Worm (Caenorhabditis elegans) whole organism, early embryonic: ENCODE results near the gene chil-23.

ENCODE experiments used
- B0310.2 ChIP-seq: sonication (generic microtip); optimal IDR thresholded peaks from 2 replicates; lab custom pipeline; 2016; ENCODE audit warnings: mild to moderate bottlenecking, missing genetic modification characterization, missing compliant biosample characterization
- F13C5.2 ChIP-seq: sonication (generic microtip); optimal IDR thresholded peaks from 2 replicates; lab custom pipeline; 2017; ENCODE audit warnings: mild to moderate bottlenecking, missing genetic modification characterization, inconsistent platforms, missing compliant biosample characterization
- aly-1 ChIP-seq: sonication (generic microtip); optimal IDR thresholded peaks from 2 replicates; lab custom pipeline; 2016; ENCODE audit warnings: missing genetic modification characterization, missing compliant biosample characterization
- ama-1 ChIP-seq: fragments of 150-350 bp; optimal IDR thresholded peaks from 2 replicates; lab custom pipeline; 2014
- ceh-13 ChIP-seq: fragments of 200-800 bp; sonication (Bioruptor generic); optimal IDR thresholded peaks from 2 replicates; lab custom pipeline; 2018; ENCODE audit warnings: mild to moderate bottlenecking, missing genetic modification characterization, missing compliant biosample characterization
- ceh-36 ChIP-seq: sonication (generic microtip); optimal IDR thresholded peaks from 2 replicates; lab custom pipeline; 2016; ENCODE audit warnings: missing genetic modification characterization, inconsistent platforms, missing compliant biosample characterization
- ets-7 ChIP-seq: sonication (generic microtip); optimal IDR thresholded peaks from 2 replicates; lab custom pipeline; 2016; ENCODE audit warnings: missing genotype, missing genetic modification characterization, missing compliant biosample characterization
- flt-1 ChIP-seq: fragments of 200-800 bp; sonication (Bioruptor generic); IDR thresholded peaks from 2 replicates; pipeline ENCODE4 v1.3.6; 2022; ENCODE audit warnings: missing genetic modification characterization, missing compliant biosample characterization
- hmbx-1 ChIP-seq: sonication (generic microtip); optimal IDR thresholded peaks from 2 replicates; lab custom pipeline; 2016; ENCODE audit warnings: mild to moderate bottlenecking, missing genetic modification characterization, missing compliant biosample characterization
- hmg-4 ChIP-seq: fragments of 200-800 bp; sonication (Bioruptor generic); optimal IDR thresholded peaks from 2 replicates; lab custom pipeline; 2018; ENCODE audit warnings: mild to moderate bottlenecking, missing genetic modification characterization, missing compliant biosample characterization
- hnd-1 ChIP-seq: sonication (generic microtip); optimal IDR thresholded peaks from 2 replicates; lab custom pipeline; 2016; ENCODE audit warnings: missing genetic modification characterization, missing compliant biosample characterization
- pes-1 ChIP-seq: fragments of 200-800 bp; sonication (Bioruptor generic); IDR thresholded peaks from 2 replicates; pipeline ENCODE4 v1.3.6; 2022; ENCODE audit warnings: missing genetic modification reagents, missing genetic modification characterization, missing compliant biosample characterization
- scrt-1 ChIP-seq: fragments of 200-800 bp; sonication (Bioruptor generic); IDR thresholded peaks from 2 replicates; pipeline ENCODE4 v1.3.6; 2022; ENCODE audit warnings: missing genetic modification characterization, missing compliant biosample characterization
- sea-1 ChIP-seq: fragments of 200-800 bp; sonication (Bioruptor generic); conservative IDR thresholded peaks from 2 replicates; pipeline ENCODE4 v1.3.6; 2022; ENCODE audit warnings: missing genetic modification characterization, missing compliant biosample characterization
- tbx-11 ChIP-seq: fragments of 200-800 bp; sonication (Bioruptor generic); IDR thresholded peaks from 2 replicates; pipeline ENCODE4 v1.3.6; 2022; ENCODE audit warnings: missing genetic modification characterization, missing compliant biosample characterization
- tbx-37 ChIP-seq: fragments of 200-800 bp; sonication (Bioruptor generic); conservative IDR thresholded peaks from 2 replicates; pipeline ENCODE4 v1.3.6; 2022; ENCODE audit warnings: missing genetic modification reagents, missing genetic modification characterization, missing compliant biosample characterization
- tra-4 ChIP-seq: sonication (generic microtip); optimal IDR thresholded peaks from 2 replicates; lab custom pipeline; 2017; ENCODE audit warnings: missing genetic modification characterization, missing compliant biosample characterization

chil-23 gene

DNA sequence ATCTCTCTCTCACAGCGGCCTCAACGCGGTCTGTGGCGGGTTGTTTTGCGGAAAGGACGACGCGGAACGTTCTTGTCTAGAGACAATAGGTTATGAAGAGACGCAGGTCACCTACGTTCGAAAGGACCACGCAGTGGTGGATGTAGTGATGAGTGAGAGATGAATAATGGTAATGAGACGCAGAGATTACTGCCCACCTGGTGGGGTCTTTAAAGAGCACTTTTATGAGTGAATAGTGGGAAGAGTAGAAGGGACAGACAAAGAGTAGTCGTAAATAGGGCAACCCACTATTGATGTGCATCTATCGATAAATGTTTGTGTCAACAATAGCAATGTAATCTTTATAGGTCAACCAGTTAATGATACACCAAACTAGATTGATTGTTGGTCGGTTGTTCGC is 22.6 kb upstream of the chil-23 start:
- TF ChIP-seq hmg-4 (peak; percentile 64), sea-1 (GFP tag; lab: Robert Waterston, UW) (no peak)

DNA sequence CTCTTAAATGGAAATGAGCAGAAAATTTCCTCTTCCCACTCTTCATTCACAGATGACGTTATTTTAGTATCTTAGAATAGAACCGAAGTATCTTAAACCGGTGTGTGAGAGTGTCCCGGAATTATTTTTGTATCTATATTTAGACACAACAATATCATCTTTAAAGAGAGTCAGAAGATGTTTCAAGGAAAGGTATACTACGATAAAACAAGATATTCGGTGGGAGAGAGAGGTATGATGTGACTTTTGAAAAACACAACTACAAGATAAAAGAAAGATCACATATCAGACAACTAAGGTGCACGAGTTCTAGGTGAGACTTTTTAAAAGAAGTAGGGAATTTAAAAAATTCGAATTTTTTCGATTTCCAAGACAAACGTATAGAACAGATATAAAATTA is 22.2 kb upstream of the chil-23 start:
- no peak for TF ChIP-seq hmbx-1
- TF ChIP-seq B0310.2 = no peak
- TF ChIP-seq sea-1 (GFP tag; lab: Robert Waterston, UW) = no peak
- TF ChIP-seq aly-1 (tag; lab: Kevin White, UChicago) = no peak
- no peak for TF ChIP-seq hnd-1 (tag; lab: Kevin White, UChicago)
- TF ChIP-seq ets-7 (tag; lab: Kevin White, UChicago) = no peak
- no peak for TF ChIP-seq ama-1 (lab: Kevin White, UChicago)
- TF ChIP-seq tra-4 = no peak
- no peak for TF ChIP-seq flt-1 (GFP tag; lab: Robert Waterston, UW)
- TF ChIP-seq hmg-4 = no peak
- TF ChIP-seq tbx-11 (GFP tag; lab: Robert Waterston, UW) = no peak
- TF ChIP-seq pes-1 (GFP tag; lab: Robert Waterston, UW) = no peak
- TF ChIP-seq scrt-1 = no peak

DNA sequence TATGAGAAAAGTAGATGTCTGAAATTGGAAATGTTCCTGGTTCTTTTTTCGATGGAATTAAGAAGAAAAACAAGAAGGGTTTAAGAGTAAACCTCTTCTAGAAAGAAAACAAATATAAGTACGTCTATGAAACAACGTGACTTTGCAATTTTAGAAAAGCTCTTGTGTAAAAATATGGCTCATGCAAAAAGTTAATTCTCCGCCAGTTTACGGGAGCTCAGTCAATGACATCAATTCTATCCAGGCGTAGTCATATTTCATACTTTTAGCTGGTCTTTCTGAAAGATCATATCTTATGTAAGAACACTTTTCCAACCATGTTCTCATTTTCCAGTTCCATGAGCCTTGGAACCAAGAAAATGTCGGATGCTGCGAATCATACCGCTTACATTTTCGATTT is 21.5 kb upstream of the chil-23 start:
- TF ChIP-seq B0310.2 (no peak), hnd-1 (tag; lab: Kevin White, UChicago) (no peak), tbx-11 (GFP tag; lab: Robert Waterston, UW) (no peak), F13C5.2 (tag; lab: Kevin White, UChicago) (no peak), pes-1 (GFP tag; lab: Robert Waterston, UW) (no peak), hmbx-1 (no peak), hmg-4 (no peak), tbx-37 (GFP tag; lab: Robert Waterston, UW) (no peak), ets-7 (tag; lab: Kevin White, UChicago) (no peak), flt-1 (GFP tag; lab: Robert Waterston, UW) (no peak), ceh-13 (GFP tag; lab: Kevin White, UChicago) (no peak), ceh-36 (no peak), ama-1 (lab: Kevin White, UChicago) (no peak), sea-1 (GFP tag; lab: Robert Waterston, UW) (no peak), tra-4 (no peak), aly-1 (tag; lab: Kevin White, UChicago) (no peak), scrt-1 (no peak)

- TF ChIP-seq tbx-11 (GFP tag; lab: Robert Waterston, UW) (no peak), hmbx-1 (no peak), hmg-4 (no peak), sea-1 (GFP tag; lab: Robert Waterston, UW) (no peak), ets-7 (tag; lab: Kevin White, UChicago) (no peak), pes-1 (GFP tag; lab: Robert Waterston, UW) (no peak), hnd-1 (tag; lab: Kevin White, UChicago) (no peak), tra-4 (no peak), B0310.2 (no peak), ceh-36 (no peak), ama-1 (lab: Kevin White, UChicago) (no peak), scrt-1 (no peak), tbx-37 (GFP tag; lab: Robert Waterston, UW) (no peak), flt-1 (GFP tag; lab: Robert Waterston, UW) (no peak), F13C5.2 (tag; lab: Kevin White, UChicago) (no peak), ceh-13 (GFP tag; lab: Kevin White, UChicago) (no peak), aly-1 (tag; lab: Kevin White, UChicago) (no peak)
These were observed 19.0 kb upstream of the chil-23 start, which contains the start of gene T19H5.4 for ce11 chrII:9487337-9487950. TSS of gene T19H5.4 (minus strand) at chrII:9487387.

- TF ChIP-seq hmbx-1 = no peak
- TF ChIP-seq ets-7 (tag; lab: Kevin White, UChicago) = no peak
- no peak for TF ChIP-seq tbx-37 (GFP tag; lab: Robert Waterston, UW)
- TF ChIP-seq ceh-13 (GFP tag; lab: Kevin White, UChicago) = no peak
- no peak for TF ChIP-seq aly-1 (tag; lab: Kevin White, UChicago)
- TF ChIP-seq tbx-11 (GFP tag; lab: Robert Waterston, UW) = no peak
- no peak for TF ChIP-seq B0310.2
- no peak for TF ChIP-seq hmg-4
- TF ChIP-seq ceh-36 = no peak
- no peak for TF ChIP-seq sea-1 (GFP tag; lab: Robert Waterston, UW)
- TF ChIP-seq tra-4 = no peak
- no peak for TF ChIP-seq F13C5.2 (tag; lab: Kevin White, UChicago)
- TF ChIP-seq pes-1 (GFP tag; lab: Robert Waterston, UW) = no peak
- no peak for TF ChIP-seq scrt-1
- no peak for TF ChIP-seq ama-1 (lab: Kevin White, UChicago)
- no peak for TF ChIP-seq hnd-1 (tag; lab: Kevin White, UChicago)
- no peak for TF ChIP-seq flt-1 (GFP tag; lab: Robert Waterston, UW)
These were observed 16.8 kb upstream of the chil-23 start for ce11 chrII:9485081-9485730.

DNA sequence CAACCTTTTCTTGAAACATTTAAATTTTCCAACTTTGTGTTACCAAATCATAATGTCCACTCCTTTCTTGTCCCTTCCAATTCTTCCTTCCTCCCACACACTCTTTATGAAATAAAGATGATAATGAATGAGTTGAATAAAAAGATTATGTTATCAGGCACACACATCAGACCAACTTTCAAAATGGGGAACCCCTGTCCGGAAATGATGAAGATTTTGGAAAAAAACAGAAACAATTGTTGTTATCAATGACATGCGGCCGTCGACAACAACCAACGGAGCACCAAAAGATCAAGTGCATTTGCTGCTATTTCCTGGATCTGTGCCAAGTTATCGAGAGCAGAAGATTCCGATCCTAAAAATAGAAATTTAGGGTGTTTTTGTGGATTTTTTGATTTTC is 14.9 kb upstream of the chil-23 start:
- TF ChIP-seq tra-4 (no peak), ama-1 (lab: Kevin White, UChicago) (no peak), hnd-1 (tag; lab: Kevin White, UChicago) (no peak)

ce11 chrII:9482529-9482928 is 14.1 kb upstream of the chil-23 start:
- TF ChIP-seq F13C5.2 (tag; lab: Kevin White, UChicago) (no peak), flt-1 (GFP tag; lab: Robert Waterston, UW) (no peak), tbx-37 (GFP tag; lab: Robert Waterston, UW) (no peak), ceh-13 (GFP tag; lab: Kevin White, UChicago) (no peak), pes-1 (GFP tag; lab: Robert Waterston, UW) (no peak), hmg-4 (no peak), sea-1 (GFP tag; lab: Robert Waterston, UW) (no peak), ets-7 (tag; lab: Kevin White, UChicago) (no peak), ama-1 (lab: Kevin White, UChicago) (no peak), aly-1 (tag; lab: Kevin White, UChicago) (no peak), tbx-11 (GFP tag; lab: Robert Waterston, UW) (no peak), hnd-1 (tag; lab: Kevin White, UChicago) (no peak), B0310.2 (no peak), tra-4 (no peak), hmbx-1 (no peak), scrt-1 (no peak), ceh-36 (no peak)
